Worm (Caenorhabditis elegans) whole organism, L1 larva: ENCODE measurements around the gene chin-1.

Experiments
- C04F5.9 ChIP-seq: sonication (generic microtip); optimal IDR thresholded peaks from 2 replicates; lab custom pipeline; 2016; ENCODE audit warnings: missing genetic modification characterization, missing compliant biosample characterization
- F16B12.6 ChIP-seq: fragments of 150-350 bp; optimal IDR thresholded peaks from 2 replicates; lab custom pipeline; 2014; ENCODE audit warnings: missing biosample characterization, missing genetic modification characterization
- Y116A8C.19 ChIP-seq: sonication (generic microtip); optimal IDR thresholded peaks from 2 replicates; lab custom pipeline; 2016; ENCODE audit warnings: missing compliant biosample characterization, missing genetic modification characterization, borderline replicate concordance
- aha-1 ChIP-seq: fragments of 150-350 bp; optimal IDR thresholded peaks from 2 replicates; lab custom pipeline; 2014; ENCODE audit warnings: missing biosample characterization, missing genetic modification characterization
- alr-1 ChIP-seq: fragments of 200-800 bp; sonication (Bioruptor generic); optimal IDR thresholded peaks from 2 replicates; lab custom pipeline; 2018; ENCODE audit warnings: borderline replicate concordance, mild to moderate bottlenecking, missing genetic modification characterization, missing compliant biosample characterization
- ama-1 ChIP-seq: fragments of 150-350 bp; optimal IDR thresholded peaks from 2 replicates; lab custom pipeline; 2014
- blmp-1 ChIP-seq: fragments of 150-350 bp; optimal IDR thresholded peaks from 2 replicates; lab custom pipeline; 2014; ENCODE audit warnings: missing biosample characterization, missing genetic modification characterization
- ceh-63 ChIP-seq: fragments of 200-800 bp; sonication (Bioruptor generic); optimal IDR thresholded peaks from 2 replicates; lab custom pipeline; 2018; ENCODE audit warnings: mild to moderate bottlenecking, missing genetic modification characterization, missing compliant biosample characterization
- ceh-8 ChIP-seq: fragments of 200-800 bp; sonication (Bioruptor generic); optimal IDR thresholded peaks from 2 replicates; lab custom pipeline; 2018; ENCODE audit warnings: mild to moderate bottlenecking, missing genetic modification characterization, moderate library complexity, missing compliant biosample characterization
- ceh-88 ChIP-seq: fragments of 200-800 bp; sonication (Bioruptor generic); IDR thresholded peaks from 2 replicates; pipeline ENCODE4 v1.3.6; 2022; ENCODE audit warnings: missing genetic modification characterization, missing compliant biosample characterization
- ceh-90 ChIP-seq: sonication (generic microtip); optimal IDR thresholded peaks from 2 replicates; lab custom pipeline; 2016; ENCODE audit warnings: missing genetic modification characterization, missing compliant biosample characterization
- ces-1 ChIP-seq: fragments of 150-350 bp; optimal IDR thresholded peaks from 2 replicates; lab custom pipeline; 2014; ENCODE audit warnings: missing biosample characterization, missing genetic modification reagents, missing genetic modification characterization
- dpl-1 ChIP-seq, 3 experiments: fragments of 150-350 bp in 2 of 3; sonication (generic microtip) in 1 of 3; optimal IDR thresholded peaks; 2 replicates each; lab custom pipeline; 2014 to 2017; ENCODE audit warnings: missing biosample characterization in 3 of 3, missing genetic modification characterization in 3 of 3, missing genetic modification reagents in 3 of 3
- dsc-1 ChIP-seq: sonication (generic microtip); optimal IDR thresholded peaks from 2 replicates; lab custom pipeline; 2016; ENCODE audit warnings: mild to moderate bottlenecking, missing genetic modification characterization, missing compliant biosample characterization
- efl-3 ChIP-seq: fragments of 200-800 bp; sonication (Bioruptor generic); optimal IDR thresholded peaks from 2 replicates; lab custom pipeline; 2018; ENCODE audit warnings: mild to moderate bottlenecking, missing genetic modification characterization, missing compliant biosample characterization
- egl-27 ChIP-seq, 2 experiments: fragments of 150-350 bp in 1 of 2; sonication (generic microtip); optimal IDR thresholded peaks; 3 replicates each; lab custom pipeline; 2017 to 2018; ENCODE audit warnings: missing biosample characterization in 2 of 2, missing genetic modification characterization in 2 of 2, missing genetic modification reagents in 2 of 2
- elt-3 ChIP-seq, 6 experiments: fragments of 150-350 bp in 1 of 6; sonication (generic microtip); optimal IDR thresholded peaks; 2 replicates each; lab custom pipeline; 2017 to 2018; ENCODE audit warnings: missing biosample characterization in 6 of 6, missing genetic modification characterization in 6 of 6, inconsistent platforms in 1 of 6
- ets-5 ChIP-seq: fragments of 200-800 bp; sonication (Bioruptor generic); IDR thresholded peaks from 2 replicates; pipeline ENCODE4 v1.3.6; 2022; ENCODE audit warnings: missing genetic modification characterization, missing compliant biosample characterization
- fkh-10 ChIP-seq: sonication (generic microtip); optimal IDR thresholded peaks from 2 replicates; lab custom pipeline; 2017; ENCODE audit warnings: missing biosample characterization, missing genetic modification reagents, missing genetic modification characterization
- fkh-8 ChIP-seq: sonication (generic microtip); optimal IDR thresholded peaks from 2 replicates; lab custom pipeline; 2016; ENCODE audit warnings: mild to moderate bottlenecking, missing genetic modification characterization, missing compliant biosample characterization
- fos-1 ChIP-seq: fragments of 150-350 bp; optimal IDR thresholded peaks from 2 replicates; lab custom pipeline; 2014; ENCODE audit warnings: missing biosample characterization, missing genetic modification characterization
- grh-1 ChIP-seq: fragments of 200-800 bp; sonication (Bioruptor generic); IDR thresholded peaks from 2 replicates; pipeline ENCODE4 v1.3.6; 2022; ENCODE audit warnings: missing genetic modification reagents, missing genetic modification characterization, missing compliant biosample characterization
- irx-1 ChIP-seq: sonication (generic microtip); optimal IDR thresholded peaks from 2 replicates; lab custom pipeline; 2016; ENCODE audit warnings: missing genetic modification characterization, missing compliant biosample characterization
- isw-1 ChIP-seq: fragments of 200-800 bp; sonication (Bioruptor generic); IDR thresholded peaks from 2 replicates; pipeline ENCODE4 v1.3.6; 2022; ENCODE audit warnings: missing genetic modification characterization, missing compliant biosample characterization
- jun-1 ChIP-seq: fragments of 150-350 bp; optimal IDR thresholded peaks from 2 replicates; lab custom pipeline; 2014; ENCODE audit warnings: missing biosample characterization, missing genetic modification reagents, missing genetic modification characterization
- lin-13 ChIP-seq: fragments of 150-350 bp; optimal IDR thresholded peaks from 2 replicates; lab custom pipeline; 2014; ENCODE audit warnings: missing biosample characterization, missing genetic modification reagents, missing genetic modification characterization
- lin-14 ChIP-seq: fragments of 200-800 bp; sonication (Bioruptor generic); optimal IDR thresholded peaks from 2 replicates; lab custom pipeline; 2018; ENCODE audit warnings: mild to moderate bottlenecking, missing genetic modification characterization, moderate library complexity, missing compliant biosample characterization
- lin-15B ChIP-seq: fragments of 150-350 bp; sonication (generic microtip); optimal IDR thresholded peaks from 3 replicates; lab custom pipeline; 2014; ENCODE audit warnings: missing biosample characterization, missing genetic modification characterization
- lsy-2 ChIP-seq, 2 experiments: fragments of 150-350 bp; optimal IDR thresholded peaks; 2 replicates each; lab custom pipeline; 2014; ENCODE audit warnings: missing biosample characterization in 2 of 2, missing genetic modification characterization in 2 of 2
- mab-9 ChIP-seq: fragments of 200-800 bp; sonication (Bioruptor generic); IDR thresholded peaks from 2 replicates; pipeline ENCODE4 v1.3.6; 2022; ENCODE audit warnings: missing genetic modification reagents, missing genetic modification characterization, missing compliant biosample characterization
- mdl-1 ChIP-seq, 2 experiments: fragments of 150-350 bp; optimal IDR thresholded peaks; 2 replicates each; lab custom pipeline; 2014 to 2017; ENCODE audit warnings: missing biosample characterization in 2 of 2, missing genetic modification characterization in 2 of 2, inconsistent platforms in 1 of 2
- mef-2 ChIP-seq: fragments of 150-350 bp; optimal IDR thresholded peaks from 2 replicates; lab custom pipeline; 2014; ENCODE audit warnings: missing biosample characterization, missing genetic modification characterization
- nhr-11 ChIP-seq: fragments of 150-350 bp; optimal IDR thresholded peaks from 2 replicates; lab custom pipeline; 2014; ENCODE audit warnings: missing biosample characterization, missing genetic modification characterization
- nhr-12 ChIP-seq: sonication (generic microtip); optimal IDR thresholded peaks from 2 replicates; lab custom pipeline; 2017; ENCODE audit warnings: missing biosample characterization, missing genetic modification characterization
- nhr-20 ChIP-seq: sonication (generic microtip); optimal IDR thresholded peaks from 2 replicates; lab custom pipeline; 2016; ENCODE audit warnings: mild to moderate bottlenecking, missing genetic modification characterization, missing compliant biosample characterization
- nhr-28 ChIP-seq: fragments of 150-350 bp; optimal IDR thresholded peaks from 2 replicates; lab custom pipeline; 2014; ENCODE audit warnings: missing biosample characterization, missing genetic modification characterization
- nhr-71 ChIP-seq: sonication (generic microtip); optimal IDR thresholded peaks from 2 replicates; lab custom pipeline; 2016; ENCODE audit warnings: mild to moderate bottlenecking, missing genetic modification characterization, moderate library complexity, missing compliant biosample characterization
- nhr-77 ChIP-seq: fragments of 150-350 bp; optimal IDR thresholded peaks from 2 replicates; lab custom pipeline; 2014; ENCODE audit warnings: missing biosample characterization, missing genetic modification characterization
- nhr-84 ChIP-seq: sonication (generic microtip); optimal IDR thresholded peaks from 2 replicates; lab custom pipeline; 2017; ENCODE audit warnings: missing biosample characterization, missing genetic modification characterization
- nhr-90 ChIP-seq: sonication (generic microtip); optimal IDR thresholded peaks from 2 replicates; lab custom pipeline; 2016; ENCODE audit warnings: mild to moderate bottlenecking, missing genetic modification characterization, missing compliant biosample characterization; ENCODE audit not compliant: poor library complexity
- pax-3 ChIP-seq: fragments of 200-800 bp; sonication (Bioruptor generic); optimal IDR thresholded peaks from 2 replicates; lab custom pipeline; 2018; ENCODE audit warnings: mild to moderate bottlenecking, missing genetic modification characterization, moderate library complexity, missing compliant biosample characterization
- pqm-1 ChIP-seq: sonication (generic microtip); optimal IDR thresholded peaks from 3 replicates; lab custom pipeline; 2017; ENCODE audit warnings: missing biosample characterization, missing genetic modification characterization
- snpc-4 ChIP-seq: fragments of 150-350 bp; optimal IDR thresholded peaks from 2 replicates; lab custom pipeline; 2014; ENCODE audit warnings: missing biosample characterization, missing genetic modification characterization
- snu-23 ChIP-seq: sonication (generic microtip); optimal IDR thresholded peaks from 2 replicates; lab custom pipeline; 2016; ENCODE audit warnings: missing genetic modification characterization, missing compliant biosample characterization
- sox-4 ChIP-seq: sonication (generic microtip); optimal IDR thresholded peaks from 2 replicates; lab custom pipeline; 2016; ENCODE audit warnings: missing genetic modification characterization, missing compliant biosample characterization
- swsn-7 ChIP-seq: sonication (generic microtip); optimal IDR thresholded peaks from 2 replicates; lab custom pipeline; 2016; ENCODE audit warnings: missing genetic modification characterization, missing compliant biosample characterization
- unc-130 ChIP-seq: fragments of 150-350 bp; optimal IDR thresholded peaks from 2 replicates; lab custom pipeline; 2017; ENCODE audit warnings: missing biosample characterization, missing genetic modification characterization, inconsistent platforms
- unc-62 ChIP-seq: fragments of 150-350 bp; optimal IDR thresholded peaks from 2 replicates; lab custom pipeline; 2014; ENCODE audit warnings: missing biosample characterization, missing genetic modification reagents, missing genetic modification characterization
- unc-98 ChIP-seq: fragments of 200-800 bp; sonication (Bioruptor generic); IDR thresholded peaks from 2 replicates; pipeline ENCODE4 v1.3.6; 2022; ENCODE audit warnings: missing genetic modification characterization, missing compliant biosample characterization
- xbp-1 ChIP-seq: sonication (generic microtip); optimal IDR thresholded peaks from 2 replicates; lab custom pipeline; 2016; ENCODE audit warnings: missing genetic modification characterization, missing compliant biosample characterization
- zip-4 ChIP-seq: fragments of 200-800 bp; sonication (Bioruptor generic); optimal IDR thresholded peaks from 2 replicates; lab custom pipeline; 2018; ENCODE audit warnings: mild to moderate bottlenecking, missing genetic modification characterization, moderate library complexity, missing compliant biosample characterization
- ztf-11 ChIP-seq, 2 experiments: sonication (generic microtip); optimal IDR thresholded peaks; 2 replicates each; lab custom pipeline; 2016 to 2017; ENCODE audit warnings: missing genetic modification characterization in 2 of 2, missing biosample characterization in 1 of 2, missing compliant biosample characterization in 1 of 2
- ztf-4 ChIP-seq: fragments of 150-350 bp; optimal IDR thresholded peaks from 2 replicates; lab custom pipeline; 2014; ENCODE audit warnings: missing biosample characterization, missing genetic modification characterization

Gene chin-1

ce11 chrIII:1080536-1080935, 43.5 kb upstream of the chin-1 start, which contains the start of the genes rab-18 and kbp-4:
Gene rab-18 (minus strand): TSS chrIII:1080775.
Gene kbp-4 (plus strand): TSS chrIII:1080901.
- TF ChIP-seq ztf-4, result peak; percentile 95
- TF ChIP-seq ceh-88 (GFP tag; lab: Robert Waterston, UW), result peak; percentile 81
- TF ChIP-seq unc-130, result peak; percentile 97
- peak; percentile 60 for TF ChIP-seq nhr-11
- peak; percentile 69 for TF ChIP-seq F16B12.6 (tag; lab: Kevin White, UChicago)
- TF ChIP-seq efl-3, result no peak
- TF ChIP-seq lin-13 (GFP tag; lab: Kevin White, UChicago), result peak; percentile 96
- TF ChIP-seq zip-4 (GFP tag; lab: Kevin White, UChicago), result peak; percentile 48
- TF ChIP-seq blmp-1 (tag; lab: Kevin White, UChicago), result peak; percentile 91
- peak; percentile 79 for TF ChIP-seq grh-1 (GFP tag; lab: Robert Waterston, UW)
- peak in 4 of 6 experiments; percentile 59 to 99 (median 80) for TF ChIP-seq elt-3 (tag; optimal IDR thresholded peaks at IDR 0.05; lab: Kevin White, UChicago)
- TF ChIP-seq ceh-63 (GFP tag; lab: Kevin White, UChicago), result no peak
- peak; percentile 78 for TF ChIP-seq ceh-8 (GFP tag; lab: Kevin White, UChicago)
- no peak for TF ChIP-seq pqm-1 (tag; lab: Kevin White, UChicago)
- TF ChIP-seq xbp-1 (tag; lab: Kevin White, UChicago), result peak; percentile 97
- no peak for TF ChIP-seq Y116A8C.19
- peak; percentile 36; the same call in 1 of the 2 replicates for TF ChIP-seq mab-9 (GFP tag; lab: Robert Waterston, UW)
- peak; percentile 79 for TF ChIP-seq jun-1 (tag; lab: Kevin White, UChicago)
- TF ChIP-seq dsc-1, result no peak
- TF ChIP-seq nhr-84 (tag; lab: Kevin White, UChicago), result no peak
- peak; percentile 92 for TF ChIP-seq nhr-90 (tag; lab: Kevin White, UChicago)
- TF ChIP-seq ceh-90, result no peak
- TF ChIP-seq ztf-11 (tag; optimal IDR thresholded peaks at IDR 0.05; lab: Kevin White, UChicago), result peak in 1 of 2 experiments; percentile 69
- peak; percentile 96 for TF ChIP-seq fkh-8 (tag; lab: Kevin White, UChicago)
- TF ChIP-seq unc-98 (GFP tag; lab: Robert Waterston, UW), result peak; percentile 30; the same call in 1 of the 2 replicates
- peak; percentile 97 for TF ChIP-seq nhr-71 (tag; lab: Kevin White, UChicago)
- TF ChIP-seq lin-15B, result peak; percentile 98
- TF ChIP-seq aha-1 (tag; lab: Kevin White, UChicago), result peak; percentile 46
- TF ChIP-seq lsy-2 (tag; optimal IDR thresholded peaks at IDR 0.05; lab: Kevin White, UChicago), result peak; percentile 96 to 97
- TF ChIP-seq swsn-7, result peak; percentile 95
- no peak for TF ChIP-seq egl-27 (tag; optimal IDR thresholded peaks at IDR 0.05; lab: Kevin White, UChicago)
- TF ChIP-seq ets-5 (GFP tag; lab: Robert Waterston, UW), result no peak
- TF ChIP-seq snpc-4, result peak; percentile 88
- TF ChIP-seq ama-1 (lab: Kevin White, UChicago), result peak; percentile 39
- TF ChIP-seq C04F5.9, result peak; percentile 75
- peak; percentile 90 for TF ChIP-seq isw-1
- TF ChIP-seq mef-2, result peak; percentile 86
- no peak for TF ChIP-seq nhr-12
- TF ChIP-seq dpl-1 (GFP tag; optimal IDR thresholded peaks at IDR 0.05; lab: Kevin White, UChicago), result peak; percentile 97 to 98 (median 98)
- TF ChIP-seq mdl-1 (tag; optimal IDR thresholded peaks at IDR 0.05; lab: Kevin White, UChicago), result peak in 1 of 2 experiments; percentile 97
- TF ChIP-seq pax-3 (tag; lab: Kevin White, UChicago), result peak; percentile 79
- no peak for TF ChIP-seq alr-1
- peak; percentile 60 for TF ChIP-seq fkh-10 (GFP tag; lab: Kevin White, UChicago)
- peak; percentile 86 for TF ChIP-seq nhr-77
- TF ChIP-seq nhr-28 (tag; lab: Kevin White, UChicago), result no peak
- TF ChIP-seq ces-1, result no peak
- TF ChIP-seq nhr-20 (tag; lab: Kevin White, UChicago), result peak; percentile 95
- peak; percentile 97 for TF ChIP-seq lin-14 (GFP tag; lab: Kevin White, UChicago)
- TF ChIP-seq fos-1 (tag; lab: Kevin White, UChicago), result peak; percentile 86
- peak; percentile 98 for TF ChIP-seq snu-23 (GFP tag; lab: Kevin White, UChicago)
- TF ChIP-seq irx-1 (tag; lab: Kevin White, UChicago), result peak; percentile 78
- no peak for TF ChIP-seq sox-4 (tag; lab: Kevin White, UChicago)
- TF ChIP-seq unc-62, result no peak
